Fruit fly (Drosophila melanogaster) whole organism: ENCODE results near the gene Polr1F.

ENCODE experiments used
- CG8478 ChIP-seq: fragments of >200 bp; optimal IDR thresholded peaks from 2 replicates; lab custom pipeline; 2018; ENCODE audit warnings: inconsistent platforms
- pan ChIP-seq: fragments of >200 bp; optimal IDR thresholded peaks from 2 replicates; lab custom pipeline; 2017
- usp ChIP-seq: fragments of >200 bp; optimal IDR thresholded peaks from 2 replicates; lab custom pipeline; 2017; ENCODE audit warnings: missing biosample characterization, missing genetic modification characterization, mixed read lengths

DNA sequence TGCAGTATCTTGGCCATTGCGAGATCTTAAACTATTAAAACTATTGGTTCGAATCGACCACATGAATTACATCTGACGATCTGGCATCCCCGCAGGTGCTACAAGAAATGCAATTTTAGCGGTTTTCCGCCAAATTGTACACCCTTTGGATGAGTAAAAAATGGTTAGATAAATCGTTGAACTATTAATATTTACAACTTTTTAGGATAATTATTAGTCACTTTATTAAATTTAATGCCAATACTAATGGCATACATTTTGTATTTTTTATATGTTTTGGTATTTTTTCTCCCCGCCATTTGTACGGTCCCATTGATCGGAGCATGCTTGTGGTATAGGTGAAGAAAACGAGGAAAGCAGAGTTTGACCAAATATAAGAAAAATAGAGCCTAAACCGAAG, at the start of gene Polr1F, which contains the start of gene Rat1:
- no peak for TF ChIP-seq usp
- TF ChIP-seq CG8478 (lab: Kevin White, UChicago) = no peak
- TF ChIP-seq pan (lab: Kevin White, UChicago) = no peak
